Worm (Caenorhabditis elegans) whole organism, L3 larva: ENCODE measurements around the gene F42A10.9.
A peak's percentile ranks its signal among the peaks of the same experiment; 100 is the strongest.

Experiments used
- ZK546.5 ChIP-seq: sonication (generic microtip); optimal IDR thresholded peaks from 2 replicates; lab custom pipeline; 2017; ENCODE audit warnings: missing biosample characterization, missing genetic modification characterization
- aly-2 ChIP-seq: fragments of 150-350 bp; optimal IDR thresholded peaks from 2 replicates; lab custom pipeline; 2014; ENCODE audit warnings: missing biosample characterization, missing genetic modification characterization
- ama-1 ChIP-seq: fragments of 150-350 bp; optimal IDR thresholded peaks from 2 replicates; lab custom pipeline; 2018
- ceh-16 ChIP-seq: sonication (generic microtip); optimal IDR thresholded peaks from 2 replicates; lab custom pipeline; 2017; ENCODE audit warnings: missing biosample characterization, missing genetic modification characterization
- ceh-82 ChIP-seq: fragments of 150-350 bp; optimal IDR thresholded peaks from 2 replicates; lab custom pipeline; 2014; ENCODE audit warnings: missing biosample characterization, missing genetic modification characterization
- ceh-9 ChIP-seq: sonication (generic microtip); optimal IDR thresholded peaks from 2 replicates; lab custom pipeline; 2018; ENCODE audit warnings: missing biosample characterization, missing genetic modification characterization
- daf-12 ChIP-seq: fragments of 150-350 bp; optimal IDR thresholded peaks from 2 replicates; lab custom pipeline; 2014; ENCODE audit warnings: missing biosample characterization, missing genetic modification reagents, missing genetic modification characterization
- egl-5 ChIP-seq: fragments of 150-350 bp; optimal IDR thresholded peaks from 2 replicates; lab custom pipeline; 2017; ENCODE audit warnings: missing biosample characterization, missing genetic modification reagents, missing genetic modification characterization, inconsistent platforms
- elt-1 ChIP-seq: fragments of 150-350 bp; optimal IDR thresholded peaks from 2 replicates; lab custom pipeline; 2014; ENCODE audit warnings: missing biosample characterization, missing genetic modification characterization
- elt-2 ChIP-seq: sonication (generic microtip); optimal IDR thresholded peaks from 2 replicates; lab custom pipeline; 2016; ENCODE audit warnings: missing genetic modification reagents, mild to moderate bottlenecking, missing genetic modification characterization, missing compliant biosample characterization
- elt-3 ChIP-seq, 3 experiments: fragments of 150-350 bp in 1 of 3; sonication (generic microtip) in 2 of 3; optimal IDR thresholded peaks; 2 replicates in 2 of 3; 4 replicates in 1 of 3; lab custom pipeline; 2014 to 2017; ENCODE audit warnings: missing biosample characterization in 3 of 3, missing genetic modification characterization in 3 of 3
- eor-1 ChIP-seq, 2 experiments: fragments of 150-350 bp; optimal IDR thresholded peaks; 2 replicates each; lab custom pipeline; 2014 to 2018; ENCODE audit warnings: missing biosample characterization in 2 of 2, missing genetic modification characterization in 2 of 2
- fkh-10 ChIP-seq: sonication (generic microtip); optimal IDR thresholded peaks from 2 replicates; lab custom pipeline; 2017; ENCODE audit warnings: missing biosample characterization, missing genetic modification reagents, missing genetic modification characterization
- fos-1 ChIP-seq: fragments of 150-350 bp; optimal IDR thresholded peaks from 2 replicates; lab custom pipeline; 2014; ENCODE audit warnings: missing biosample characterization, missing genetic modification characterization
- hmg-11 ChIP-seq: sonication (generic microtip); optimal IDR thresholded peaks from 2 replicates; lab custom pipeline; 2016; ENCODE audit warnings: missing genetic modification characterization, missing compliant biosample characterization
- jun-1 ChIP-seq: fragments of 150-350 bp; optimal IDR thresholded peaks from 2 replicates; lab custom pipeline; 2014; ENCODE audit warnings: missing biosample characterization, missing genetic modification reagents, missing genetic modification characterization
- lin-15B ChIP-seq: fragments of 150-350 bp; optimal IDR thresholded peaks from 2 replicates; lab custom pipeline; 2014; ENCODE audit warnings: missing biosample characterization, missing genetic modification characterization
- lin-39 ChIP-seq: fragments of 150-350 bp; optimal IDR thresholded peaks from 2 replicates; lab custom pipeline; 2018; ENCODE audit warnings: missing biosample characterization, missing genetic modification reagents, missing genetic modification characterization
- lsy-12 ChIP-seq: sonication (generic microtip); optimal IDR thresholded peaks from 2 replicates; lab custom pipeline; 2016; ENCODE audit warnings: mild to moderate bottlenecking, missing genetic modification characterization, missing compliant biosample characterization
- mdl-1 ChIP-seq: fragments of 150-350 bp; optimal IDR thresholded peaks from 2 replicates; lab custom pipeline; 2014; ENCODE audit warnings: missing biosample characterization, missing genetic modification characterization
- mml-1 ChIP-seq: fragments of 150-350 bp; sonication (generic microtip); optimal IDR thresholded peaks from 3 replicates; lab custom pipeline; 2014; ENCODE audit warnings: missing biosample characterization, missing genetic modification characterization
- nfya-1 ChIP-seq: sonication (generic microtip); optimal IDR thresholded peaks from 2 replicates; lab custom pipeline; 2017; ENCODE audit warnings: missing genetic modification characterization, mild to moderate bottlenecking, missing compliant biosample characterization, antibody characterized with exemption, moderate library complexity; ENCODE audit not compliant: insufficient read depth
- nhr-11 ChIP-seq: fragments of 150-350 bp; optimal IDR thresholded peaks from 2 replicates; lab custom pipeline; 2014; ENCODE audit warnings: missing biosample characterization, missing genetic modification characterization
- nhr-12 ChIP-seq: fragments of 150-350 bp; optimal IDR thresholded peaks from 2 replicates; lab custom pipeline; 2014; ENCODE audit warnings: missing biosample characterization, missing genetic modification characterization
- nhr-23 ChIP-seq: fragments of 150-350 bp; optimal IDR thresholded peaks from 2 replicates; lab custom pipeline; 2014; ENCODE audit warnings: missing biosample characterization, missing genetic modification reagents, missing genetic modification characterization
- nhr-28 ChIP-seq: fragments of 150-350 bp; optimal IDR thresholded peaks from 2 replicates; lab custom pipeline; 2014; ENCODE audit warnings: missing biosample characterization, missing genetic modification characterization
- nhr-43 ChIP-seq: sonication (generic microtip); optimal IDR thresholded peaks from 2 replicates; lab custom pipeline; 2016; ENCODE audit warnings: mild to moderate bottlenecking, missing genetic modification characterization, missing compliant biosample characterization; ENCODE audit not compliant: poor library complexity, severe bottlenecking
- nhr-77 ChIP-seq: fragments of 150-350 bp; optimal IDR thresholded peaks from 2 replicates; lab custom pipeline; 2014; ENCODE audit warnings: missing biosample characterization, missing genetic modification characterization
- pqm-1 ChIP-seq: fragments of 150-350 bp; optimal IDR thresholded peaks from 2 replicates; lab custom pipeline; 2017; ENCODE audit warnings: missing biosample characterization, missing genetic modification characterization, inconsistent platforms
- sea-2 ChIP-seq: fragments of 150-350 bp; sonication (generic microtip); optimal IDR thresholded peaks from 4 replicates; lab custom pipeline; 2014; ENCODE audit warnings: missing biosample characterization, missing genetic modification reagents, missing genetic modification characterization
- skn-1 ChIP-seq: fragments of 150-350 bp; optimal IDR thresholded peaks from 2 replicates; lab custom pipeline; 2014; ENCODE audit warnings: missing biosample characterization, missing genetic modification characterization
- snpc-4 ChIP-seq: fragments of 150-350 bp; optimal IDR thresholded peaks from 2 replicates; lab custom pipeline; 2014; ENCODE audit warnings: missing biosample characterization, missing genetic modification characterization
- tbx-2 ChIP-seq: sonication (generic microtip); optimal IDR thresholded peaks from 2 replicates; lab custom pipeline; 2016; ENCODE audit warnings: mild to moderate bottlenecking, missing genetic modification characterization, missing compliant biosample characterization
- zag-1 ChIP-seq: fragments of 150-350 bp; optimal IDR thresholded peaks from 2 replicates; lab custom pipeline; 2014; ENCODE audit warnings: missing biosample characterization, missing genetic modification characterization
- ztf-11 ChIP-seq: fragments of 150-350 bp; optimal IDR thresholded peaks from 2 replicates; lab custom pipeline; 2014; ENCODE audit warnings: missing biosample characterization, missing genetic modification characterization

The F42A10.9 gene

DNA sequence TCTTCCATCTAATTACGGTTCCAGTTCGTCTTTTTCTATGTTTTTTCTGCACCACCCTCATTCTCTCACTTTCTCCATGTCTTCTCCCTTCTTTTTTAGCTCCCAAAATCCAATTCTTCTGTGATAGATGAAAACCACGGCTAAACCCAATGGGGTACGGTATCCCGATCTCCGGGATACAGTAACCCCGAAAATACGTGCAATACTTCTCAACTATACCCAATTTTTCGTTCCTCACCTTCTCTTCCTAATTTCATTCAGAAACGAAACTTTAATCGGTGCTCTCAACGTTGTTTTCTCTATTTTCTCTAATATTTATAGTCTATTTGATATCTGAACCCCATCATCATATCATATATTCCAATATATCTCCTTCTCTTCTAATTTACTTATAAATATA, 40.7 kb upstream of the F42A10.9 start:
- TF ChIP-seq pqm-1 (tag; lab: Kevin White, UChicago) (no peak), daf-12 (tag; lab: Kevin White, UChicago) (no peak), ceh-82 (tag; lab: Kevin White, UChicago) (peak; percentile 36), aly-2 (tag; lab: Kevin White, UChicago) (peak; percentile 42), lsy-12 (tag; lab: Kevin White, UChicago) (peak; percentile 37), ama-1 (lab: Kevin White, UChicago) (peak; percentile 13)

DNA sequence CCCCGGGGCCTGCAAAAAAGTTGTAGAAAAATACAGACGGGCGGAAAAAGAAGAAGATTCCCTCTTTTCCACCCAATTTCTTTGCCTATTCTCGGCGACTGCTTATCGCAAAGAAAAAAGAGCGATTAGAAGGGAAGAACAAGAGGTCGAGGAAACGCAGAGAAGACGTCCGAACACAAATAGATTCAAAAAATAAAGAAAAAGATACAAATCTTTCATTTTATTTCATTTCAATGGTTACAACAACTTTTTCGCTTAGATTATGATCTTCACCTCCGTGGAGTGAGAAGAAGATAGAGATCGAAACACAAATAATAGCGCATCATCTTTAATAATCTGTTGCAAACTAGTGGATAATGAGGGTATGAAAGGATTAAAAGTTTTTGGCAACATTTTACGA, 32.3 kb upstream of the F42A10.9 start:
- TF ChIP-seq daf-12 (tag; lab: Kevin White, UChicago) (no peak), nfya-1 (tag; lab: Kevin White, UChicago) (peak; percentile 10), fos-1 (tag; lab: Kevin White, UChicago) (no peak), mml-1 (no peak), snpc-4 (tag; lab: Kevin White, UChicago) (no peak), hmg-11 (tag; lab: Kevin White, UChicago) (no peak), tbx-2 (tag; lab: Kevin White, UChicago) (no peak), elt-3 (tag; optimal IDR thresholded peaks at IDR 0.05; lab: Kevin White, UChicago) (no peak), ama-1 (lab: Kevin White, UChicago) (peak; percentile 21), elt-1 (tag; lab: Kevin White, UChicago) (peak; percentile 98), skn-1 (no peak), eor-1 (tag; optimal IDR thresholded peaks at IDR 0.05; lab: Kevin White, UChicago) (no peak), elt-2 (tag; lab: Kevin White, UChicago) (peak; percentile 44), aly-2 (tag; lab: Kevin White, UChicago) (no peak), ceh-9 (no peak), lin-39 (tag; lab: Kevin White, UChicago) (no peak), nhr-23 (tag; lab: Kevin White, UChicago) (peak; percentile 74), mdl-1 (no peak), lsy-12 (tag; lab: Kevin White, UChicago) (no peak), jun-1 (no peak)
- TF ChIP-seq, all 47 proteins: peak for 5

DNA sequence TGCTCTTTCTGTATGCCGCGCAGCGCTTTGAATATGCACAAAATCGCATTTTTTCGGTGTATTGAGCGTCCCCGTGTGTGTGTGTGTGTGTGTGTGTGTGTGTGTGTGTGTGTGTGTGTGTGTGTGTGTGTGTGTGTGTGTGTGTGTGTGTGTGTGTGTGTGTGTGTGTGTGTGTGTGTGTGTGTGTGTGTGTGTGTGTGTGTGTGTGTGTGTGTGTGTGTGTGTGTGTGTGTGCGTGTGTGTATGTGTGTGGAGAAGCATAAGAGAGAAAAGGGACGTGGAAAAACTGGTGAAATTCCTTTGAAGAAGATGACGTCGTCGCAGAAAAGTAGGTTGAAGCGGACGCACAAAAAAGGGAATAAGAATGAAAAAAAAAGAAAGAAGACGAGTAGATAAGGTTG, 31.0 kb upstream of the F42A10.9 start:
- TF ChIP-seq nfya-1 (tag; lab: Kevin White, UChicago) (peak; percentile 27), elt-2 (tag; lab: Kevin White, UChicago) (peak; percentile 50), fkh-10 (peak; percentile 36), lsy-12 (tag; lab: Kevin White, UChicago) (peak; percentile 87)
- TF ChIP-seq, all 47 proteins: peak for 4; not testable (repeated sequence) for 43

ce11 chrIII:6134111-6134510, 30.3 kb upstream of the F42A10.9 start:
- TF ChIP-seq sea-2 (GFP tag; lab: Kevin White, UChicago) (no peak), fos-1 (tag; lab: Kevin White, UChicago) (no peak), pqm-1 (tag; lab: Kevin White, UChicago) (no peak), ZK546.5 (tag; lab: Kevin White, UChicago) (no peak), elt-2 (tag; lab: Kevin White, UChicago) (peak; percentile 55), ama-1 (lab: Kevin White, UChicago) (no peak)
- TF ChIP-seq, all 47 proteins: peak for 1

DNA sequence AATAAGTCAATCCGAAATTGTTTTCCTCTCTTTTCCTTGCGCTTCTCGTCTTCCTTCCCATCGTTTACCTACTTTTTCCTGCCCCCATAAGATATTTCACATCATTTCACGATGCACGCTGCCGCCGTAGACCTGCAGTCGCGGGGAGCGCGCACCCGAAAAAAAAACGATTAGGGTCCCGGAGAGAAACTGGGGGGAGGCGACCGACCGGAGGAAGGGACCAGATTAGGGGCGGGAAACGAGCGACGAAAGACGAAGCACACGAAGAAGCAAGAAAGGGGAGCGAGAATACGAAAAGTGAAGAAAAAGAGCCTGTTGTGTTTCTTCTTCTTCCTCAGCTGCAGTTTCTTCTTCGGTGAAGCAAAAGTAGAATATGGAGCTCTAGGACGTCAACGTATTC, 29.2 kb upstream of the F42A10.9 start:
- no peak for TF ChIP-seq nhr-28
- no peak for TF ChIP-seq hmg-11 (tag; lab: Kevin White, UChicago)
- no peak for TF ChIP-seq nhr-23 (tag; lab: Kevin White, UChicago)
- TF ChIP-seq tbx-2 (tag; lab: Kevin White, UChicago): no peak
- TF ChIP-seq nhr-43 (tag; lab: Kevin White, UChicago): no peak
- peak; percentile 96 for TF ChIP-seq lin-39 (tag; lab: Kevin White, UChicago)
- TF ChIP-seq ztf-11 (tag; lab: Kevin White, UChicago): no peak
- no peak for TF ChIP-seq mml-1
- TF ChIP-seq nhr-11: no peak
- TF ChIP-seq zag-1 (tag; lab: Kevin White, UChicago): no peak
- TF ChIP-seq eor-1 (tag; optimal IDR thresholded peaks at IDR 0.05; lab: Kevin White, UChicago): no peak
- TF ChIP-seq daf-12 (tag; lab: Kevin White, UChicago): no peak
- peak; percentile 24 for TF ChIP-seq nfya-1 (tag; lab: Kevin White, UChicago)
- no peak for TF ChIP-seq ceh-9
- no peak for TF ChIP-seq fos-1 (tag; lab: Kevin White, UChicago)
- TF ChIP-seq jun-1: no peak
- no peak for TF ChIP-seq nhr-77 (tag; lab: Kevin White, UChicago)
- TF ChIP-seq mdl-1: no peak
- no peak for TF ChIP-seq lsy-12 (tag; lab: Kevin White, UChicago)
- peak; percentile 12 for TF ChIP-seq ama-1 (lab: Kevin White, UChicago)
- TF ChIP-seq pqm-1 (tag; lab: Kevin White, UChicago): no peak
- peak; percentile 31 for TF ChIP-seq snpc-4 (tag; lab: Kevin White, UChicago)
- TF ChIP-seq fkh-10: peak; percentile 24
- TF ChIP-seq elt-1 (tag; lab: Kevin White, UChicago): no peak
- no peak for TF ChIP-seq ceh-82 (tag; lab: Kevin White, UChicago)
- TF ChIP-seq lin-15B: no peak
- TF ChIP-seq egl-5 (tag; lab: Kevin White, UChicago): no peak
- TF ChIP-seq ceh-16 (tag; lab: Kevin White, UChicago): no peak
- no peak for TF ChIP-seq nhr-12 (tag; lab: Kevin White, UChicago)
